Worm (Caenorhabditis elegans) whole organism, L2 larva: ENCODE results near the gene cex-1.

ENCODE experiments used
- C34F6.9 ChIP-seq: fragments of 150-350 bp; optimal IDR thresholded peaks from 2 replicates; lab custom pipeline; 2014; ENCODE audit warnings: missing biosample characterization, missing genetic modification characterization
- F13H6.1 ChIP-seq: sonication (generic microtip); optimal IDR thresholded peaks from 2 replicates; lab custom pipeline; 2016; ENCODE audit warnings: missing genetic modification characterization, missing compliant biosample characterization
- R02D3.7 ChIP-seq: fragments of 150-350 bp; optimal IDR thresholded peaks from 2 replicates; lab custom pipeline; 2014; ENCODE audit warnings: missing biosample characterization, missing genetic modification characterization
- Y55F3AM.14 ChIP-seq: fragments of 200-800 bp; sonication (Bioruptor generic); optimal IDR thresholded peaks from 2 replicates; lab custom pipeline; 2018; ENCODE audit warnings: mild to moderate bottlenecking, missing genetic modification characterization, missing compliant biosample characterization
- alr-1 ChIP-seq: fragments of 150-350 bp; optimal IDR thresholded peaks from 2 replicates; lab custom pipeline; 2014; ENCODE audit warnings: missing biosample characterization, missing genetic modification characterization
- aly-2 ChIP-seq: fragments of 150-350 bp; optimal IDR thresholded peaks from 2 replicates; lab custom pipeline; 2014; ENCODE audit warnings: missing biosample characterization, missing genetic modification characterization
- blmp-1 ChIP-seq: sonication (generic microtip); optimal IDR thresholded peaks from 2 replicates; lab custom pipeline; 2017; ENCODE audit warnings: missing genetic modification characterization, mild to moderate bottlenecking, missing compliant biosample characterization, antibody characterized with exemption, moderate library complexity; ENCODE audit not compliant: insufficient read depth
- ceh-16 ChIP-seq: fragments of 150-350 bp; optimal IDR thresholded peaks from 2 replicates; lab custom pipeline; 2014; ENCODE audit warnings: missing biosample characterization, missing genetic modification characterization
- egl-27 ChIP-seq: sonication (generic microtip); optimal IDR thresholded peaks from 3 replicates; lab custom pipeline; 2017; ENCODE audit warnings: missing biosample characterization, missing genetic modification reagents, missing genetic modification characterization
- elt-1 ChIP-seq: fragments of 150-350 bp; optimal IDR thresholded peaks from 2 replicates; lab custom pipeline; 2014; ENCODE audit warnings: missing biosample characterization, missing genetic modification characterization
- elt-3 ChIP-seq: sonication (generic microtip); optimal IDR thresholded peaks from 2 replicates; lab custom pipeline; 2017; ENCODE audit warnings: missing biosample characterization, missing genetic modification characterization
- fos-1 ChIP-seq: fragments of 150-350 bp; optimal IDR thresholded peaks from 2 replicates; lab custom pipeline; 2014; ENCODE audit warnings: missing biosample characterization, missing genetic modification characterization
- gmeb-1 ChIP-seq: fragments of 150-350 bp; optimal IDR thresholded peaks from 2 replicates; lab custom pipeline; 2014; ENCODE audit warnings: missing biosample characterization, missing genetic modification characterization
- lin-13 ChIP-seq: fragments of 150-350 bp; optimal IDR thresholded peaks from 2 replicates; lab custom pipeline; 2014; ENCODE audit warnings: missing biosample characterization, missing genetic modification reagents, missing genetic modification characterization
- mbf-1 ChIP-seq: sonication (generic microtip); optimal IDR thresholded peaks from 2 replicates; lab custom pipeline; 2017; ENCODE audit warnings: missing biosample characterization, missing genetic modification characterization
- mdl-1 ChIP-seq, 2 experiments: fragments of 150-350 bp in 1 of 2; sonication (generic microtip) in 1 of 2; optimal IDR thresholded peaks; 2 replicates each; lab custom pipeline; 2017; ENCODE audit warnings: missing biosample characterization in 2 of 2, missing genetic modification characterization in 2 of 2
- nhr-12 ChIP-seq: fragments of 150-350 bp; optimal IDR thresholded peaks from 2 replicates; lab custom pipeline; 2014; ENCODE audit warnings: missing biosample characterization, missing genetic modification characterization
- nhr-129 ChIP-seq: fragments of 150-350 bp; optimal IDR thresholded peaks from 2 replicates; lab custom pipeline; 2014; ENCODE audit warnings: missing biosample characterization, missing genetic modification characterization
- nhr-21 ChIP-seq: fragments of 150-350 bp; optimal IDR thresholded peaks from 2 replicates; lab custom pipeline; 2014; ENCODE audit warnings: missing biosample characterization, missing genetic modification characterization
- nhr-237 ChIP-seq: fragments of 150-350 bp; optimal IDR thresholded peaks from 2 replicates; lab custom pipeline; 2014; ENCODE audit warnings: missing biosample characterization, missing genetic modification characterization
- nhr-6 ChIP-seq: fragments of 150-350 bp; optimal IDR thresholded peaks from 2 replicates; lab custom pipeline; 2014; ENCODE audit warnings: missing biosample characterization, missing genetic modification characterization
- nhr-77 ChIP-seq: fragments of 150-350 bp; optimal IDR thresholded peaks from 2 replicates; lab custom pipeline; 2014; ENCODE audit warnings: missing biosample characterization, missing genetic modification characterization
- peb-1 ChIP-seq: fragments of 150-350 bp; optimal IDR thresholded peaks from 2 replicates; lab custom pipeline; 2014; ENCODE audit warnings: missing biosample characterization, missing genetic modification characterization
- sem-4 ChIP-seq: fragments of 150-350 bp; optimal IDR thresholded peaks from 2 replicates; lab custom pipeline; 2014; ENCODE audit warnings: missing biosample characterization, missing genetic modification reagents, missing genetic modification characterization
- sma-3 ChIP-seq: sonication (generic microtip); optimal IDR thresholded peaks from 2 replicates; lab custom pipeline; 2016; ENCODE audit warnings: missing genetic modification reagents, missing genetic modification characterization, missing compliant biosample characterization
- sma-9 ChIP-seq, 2 experiments: fragments of 150-350 bp in 1 of 2; sonication (generic microtip) in 1 of 2; optimal IDR thresholded peaks; 2 replicates each; lab custom pipeline; 2014 to 2016; ENCODE audit warnings: missing genetic modification characterization in 2 of 2, mild to moderate bottlenecking in 1 of 2, missing biosample characterization in 1 of 2, missing compliant biosample characterization in 1 of 2, missing genetic modification reagents in 1 of 2, moderate library complexity in 1 of 2
- snpc-4 ChIP-seq: fragments of 150-350 bp; optimal IDR thresholded peaks from 2 replicates; lab custom pipeline; 2014; ENCODE audit warnings: missing biosample characterization, missing genetic modification characterization
- unc-55 ChIP-seq: fragments of 150-350 bp; sonication (generic microtip); optimal IDR thresholded peaks from 3 replicates; lab custom pipeline; 2014; ENCODE audit warnings: missing biosample characterization, missing genetic modification reagents, missing genetic modification characterization
- unc-62 ChIP-seq: fragments of 150-350 bp; optimal IDR thresholded peaks from 2 replicates; lab custom pipeline; 2014; ENCODE audit warnings: missing biosample characterization, missing genetic modification reagents, missing genetic modification characterization
- zag-1 ChIP-seq: fragments of 150-350 bp; optimal IDR thresholded peaks from 2 replicates; lab custom pipeline; 2014; ENCODE audit warnings: missing biosample characterization, missing genetic modification characterization
- ztf-1 ChIP-seq: fragments of 200-800 bp; sonication (Bioruptor generic); conservative IDR thresholded peaks from 2 replicates; pipeline ENCODE4 v1.3.6; 2022; ENCODE audit warnings: missing genetic modification characterization, missing compliant biosample characterization
- ztf-11 ChIP-seq: sonication (generic microtip); optimal IDR thresholded peaks from 2 replicates; lab custom pipeline; 2017; ENCODE audit warnings: missing biosample characterization, missing genetic modification characterization
- ztf-4 ChIP-seq: fragments of 150-350 bp; optimal IDR thresholded peaks from 2 replicates; lab custom pipeline; 2014; ENCODE audit warnings: missing biosample characterization, missing genetic modification characterization

Gene cex-1

ce11 chrII:5447381-5447780 lies at the start of gene cex-1:
cex-1 (plus strand) TSS chrII:5447681.
- TF ChIP-seq nhr-77, result no peak

- TF ChIP-seq sma-3 (GFP tag; lab: Kevin White, UChicago), result no peak
- no peak for TF ChIP-seq ztf-1
- no peak for TF ChIP-seq zag-1
- no peak for TF ChIP-seq nhr-6 (tag; lab: Kevin White, UChicago)
- TF ChIP-seq R02D3.7 (tag; lab: Kevin White, UChicago), result no peak
- TF ChIP-seq unc-62 (GFP tag; lab: Kevin White, UChicago), result no peak
- no peak for TF ChIP-seq alr-1 (tag; lab: Kevin White, UChicago)
- no peak for TF ChIP-seq nhr-237 (tag; lab: Kevin White, UChicago)
- TF ChIP-seq sma-9 (GFP tag; optimal IDR thresholded peaks at IDR 0.05; lab: Kevin White, UChicago), result no peak
- TF ChIP-seq sma-9 (tag; optimal IDR thresholded peaks at IDR 0.05; lab: Kevin White, UChicago), result no peak
Measured at ce11 chrII:5398779-5399178, 48.7 kb upstream of the cex-1 start, which contains the start of gene fbxl-3. fbxl-3 (minus strand) TSS chrII:5398902.

- TF ChIP-seq nhr-77, result no peak
- no peak for TF ChIP-seq elt-1 (tag; lab: Kevin White, UChicago)
- no peak for TF ChIP-seq sma-3 (GFP tag; lab: Kevin White, UChicago)
- peak; percentile 45 for TF ChIP-seq unc-55
- TF ChIP-seq nhr-21 (tag; lab: Kevin White, UChicago), result no peak
- TF ChIP-seq sem-4 (tag; lab: Kevin White, UChicago), result peak; percentile 12
- no peak for TF ChIP-seq ceh-16 (tag; lab: Kevin White, UChicago)
- TF ChIP-seq elt-3, result no peak
- no peak for TF ChIP-seq F13H6.1 (tag; lab: Kevin White, UChicago)
- TF ChIP-seq nhr-12 (tag; lab: Kevin White, UChicago), result no peak
- no peak for TF ChIP-seq blmp-1 (tag; lab: Kevin White, UChicago)
- peak; percentile 8 for TF ChIP-seq C34F6.9
- peak; percentile 57 for TF ChIP-seq gmeb-1
- no peak for TF ChIP-seq Y55F3AM.14 (GFP tag; lab: Kevin White, UChicago)
- no peak for TF ChIP-seq mbf-1 (tag; lab: Kevin White, UChicago)
- no peak for TF ChIP-seq ztf-11 (tag; lab: Kevin White, UChicago)
- TF ChIP-seq, all 48 proteins: peak for 4
Measured at ce11 chrII:5399201-5399600, 48.3 kb upstream of the cex-1 start, which contains the start of gene mog-5. mog-5 (plus strand) TSS chrII:5399538.

ce11 chrII:5407548-5407947 lies 39.9 kb upstream of the cex-1 start, which contains the start of gene clec-141:
clec-141 (minus strand) TSS chrII:5407648.
- no peak for TF ChIP-seq aly-2 (tag; lab: Kevin White, UChicago)

DNA sequence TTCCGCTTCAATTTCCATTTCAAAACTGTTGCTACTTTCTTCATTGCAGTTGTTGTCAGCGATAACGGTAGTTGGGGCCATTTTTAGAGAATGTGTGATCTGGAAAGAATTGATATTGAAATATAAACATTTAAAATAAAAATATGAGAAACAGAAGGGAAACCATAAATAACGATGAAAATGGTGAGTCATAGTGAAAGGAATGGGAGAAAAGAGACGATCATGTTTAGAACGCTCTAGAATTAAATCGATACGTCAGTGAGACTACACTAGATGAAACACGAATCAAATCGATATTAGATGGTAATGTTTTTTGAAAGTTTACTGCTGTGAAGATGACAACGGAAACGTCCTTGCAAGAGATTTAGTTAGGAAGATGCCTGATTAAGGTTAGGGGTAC lies 38.6 kb upstream of the cex-1 start, which contains the start of the genes EEED8.12 and EEED8.4:
Gene EEED8.12, minus strand, starts transcription at position 101 of the 400 bp plus-strand sequence.
Gene EEED8.4, plus strand, starts transcription at position 396 of the 400 bp plus-strand sequence.
- no peak for TF ChIP-seq mdl-1 (tag; optimal IDR thresholded peaks at IDR 0.05; lab: Kevin White, UChicago)
- TF ChIP-seq mbf-1 (tag; lab: Kevin White, UChicago), result no peak
- TF ChIP-seq nhr-6 (tag; lab: Kevin White, UChicago), result no peak
- TF ChIP-seq alr-1 (tag; lab: Kevin White, UChicago), result no peak
- TF ChIP-seq egl-27 (tag; lab: Kevin White, UChicago), result no peak
- TF ChIP-seq sma-3 (GFP tag; lab: Kevin White, UChicago), result no peak
- TF ChIP-seq ztf-1, result no peak
- TF ChIP-seq nhr-237 (tag; lab: Kevin White, UChicago), result no peak
- no peak for TF ChIP-seq Y55F3AM.14 (GFP tag; lab: Kevin White, UChicago)
- TF ChIP-seq peb-1 (tag; lab: Kevin White, UChicago), result no peak
- TF ChIP-seq snpc-4 (tag; lab: Kevin White, UChicago), result no peak
- no peak for TF ChIP-seq F13H6.1 (tag; lab: Kevin White, UChicago)
- TF ChIP-seq lin-13 (GFP tag; lab: Kevin White, UChicago), result no peak
- TF ChIP-seq nhr-129 (tag; lab: Kevin White, UChicago), result no peak
- no peak for TF ChIP-seq nhr-77
- no peak for TF ChIP-seq elt-1 (tag; lab: Kevin White, UChicago)
- no peak for TF ChIP-seq fos-1
- TF ChIP-seq ztf-4 (tag; lab: Kevin White, UChicago), result no peak
